Worm (Caenorhabditis elegans): ENCODE results near the gene Y57G11C.14.

DNA sequence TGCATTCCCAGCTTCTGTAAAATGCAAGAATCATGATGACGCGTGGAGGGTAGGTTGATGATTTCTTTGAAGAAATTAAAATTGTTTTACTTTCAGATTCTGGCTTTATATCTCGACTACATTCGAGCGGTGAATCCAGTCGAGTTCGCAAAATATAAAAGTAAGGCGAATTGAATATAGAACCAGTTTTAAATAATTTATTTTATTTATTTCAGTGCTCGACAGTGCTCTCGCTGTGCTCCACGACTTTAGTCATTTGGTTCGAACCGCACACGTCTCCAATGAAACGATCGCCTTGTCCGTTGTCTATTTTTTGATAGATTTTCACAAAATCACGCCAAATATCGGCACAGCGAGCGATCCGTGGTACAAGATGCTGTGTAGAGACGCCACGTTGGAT is 16.9 kb upstream of the Y57G11C.14 start, which contains the start of gene Y57G11C.1130:
- no peak for TF ChIP-seq ces-1 (GFP tag; optimal IDR thresholded peaks at IDR 0.05)
- no peak for TF ChIP-seq drap-1 (GFP tag; optimal IDR thresholded peaks at IDR 0.05)
- no peak for TF ChIP-seq nhr-237 (tag; optimal IDR thresholded peaks at IDR 0.05)
- no peak for TF ChIP-seq pha-4 (tag; optimal IDR thresholded peaks at IDR 0.05)
- no peak for TF ChIP-seq ztf-11 (tag; optimal IDR thresholded peaks at IDR 0.05)
- TF ChIP-seq mab-5 (tag; optimal IDR thresholded peaks at IDR 0.05): no peak
- TF ChIP-seq cnd-1 (tag; optimal IDR thresholded peaks at IDR 0.05): no peak
- no peak for TF ChIP-seq zip-8 (tag; optimal IDR thresholded peaks at IDR 0.05)
- no peak for TF ChIP-seq snpc-4 (tag; optimal IDR thresholded peaks at IDR 0.05)
- TF ChIP-seq ceh-43 (GFP tag; optimal IDR thresholded peaks at IDR 0.05): no peak
- no peak for TF ChIP-seq hlh-1 (tag; optimal IDR thresholded peaks at IDR 0.05)
- no peak for TF ChIP-seq mep-1 (tag; optimal IDR thresholded peaks at IDR 0.05)
- TF ChIP-seq lsy-2 (tag; optimal IDR thresholded peaks at IDR 0.05): no peak
- no peak for TF ChIP-seq tbx-8 (GFP tag; optimal IDR thresholded peaks at IDR 0.05)
